Fruit fly (Drosophila melanogaster): ENCODE results near the gene CG9636.

CG9636 gene

dm6 chr3R:8197137-8197536 lies 46.5 kb downstream of the CG9636 start (continued):
- peak; percentile 45 for TF ChIP-seq CG6808 (GFP tag; optimal IDR thresholded peaks at IDR 0.05)
- TF ChIP-seq Ets96B (tag; optimal IDR thresholded peaks at IDR 0.05) = peak; percentile 51
- no peak for TF ChIP-seq CG4318 (GFP tag; optimal IDR thresholded peaks at IDR 0.05)
- TF ChIP-seq cyc (GFP tag; optimal IDR thresholded peaks at IDR 0.05) = peak; percentile 45
- TF ChIP-seq CG9139 (GFP tag; optimal IDR thresholded peaks at IDR 0.05) = no peak
- TF ChIP-seq dsx (GFP tag; optimal IDR thresholded peaks at IDR 0.05; ENCODE audit: poor library complexity, severe bottlenecking) = peak; percentile 29
- no peak for TF ChIP-seq eg (GFP tag; IDR thresholded peaks at IDR 0.05)
- peak; percentile 64 for TF ChIP-seq CG6163 (GFP tag; IDR thresholded peaks at IDR 0.05)
- no peak for TF ChIP-seq Gug (GFP tag; IDR thresholded peaks at IDR 0.05)
- TF ChIP-seq CG11762 (GFP tag; optimal IDR thresholded peaks at IDR 0.05; ENCODE audit: insufficient read depth) = peak; percentile 20
- TF ChIP-seq CG3919 (GFP tag; optimal IDR thresholded peaks at IDR 0.05) = peak; percentile 48
- TF ChIP-seq vri (GFP tag; optimal IDR thresholded peaks at IDR 0.05) = peak; percentile 14

- TF ChIP-seq Ets96B (tag; optimal IDR thresholded peaks at IDR 0.05) (no peak), CG32006 (GFP tag; optimal IDR thresholded peaks at IDR 0.05) (no peak), Blimp-1 (GFP tag; optimal IDR thresholded peaks at IDR 0.05) (no peak), CG4318 (GFP tag; optimal IDR thresholded peaks at IDR 0.05) (no peak), vri (GFP tag; optimal IDR thresholded peaks at IDR 0.05) (no peak), esn (GFP tag; optimal IDR thresholded peaks at IDR 0.05) (no peak), CG8632 (GFP tag; optimal IDR thresholded peaks at IDR 0.05) (no peak)
Measured at dm6 chr3R:8195049-8195448, 48.5 kb downstream of the CG9636 start.

dm6 chr3R:8193120-8193519 lies 50.5 kb downstream of the CG9636 start:
- TF ChIP-seq CG8319 (GFP tag; optimal IDR thresholded peaks at IDR 0.05) (no peak), Eip78C (GFP tag) (no peak), CG10669 (GFP tag; optimal IDR thresholded peaks at IDR 0.05) (no peak), Lpt (GFP tag; optimal IDR thresholded peaks at IDR 0.05) (no peak), Eip75B (GFP tag; optimal IDR thresholded peaks at IDR 0.05) (no peak), lz (GFP tag; optimal IDR thresholded peaks at IDR 0.05) (no peak), Ets96B (tag; optimal IDR thresholded peaks at IDR 0.05) (no peak), CG8119 (GFP tag; IDR thresholded peaks at IDR 0.05) (no peak), CG4318 (GFP tag; optimal IDR thresholded peaks at IDR 0.05) (no peak), CG3919 (GFP tag; optimal IDR thresholded peaks at IDR 0.05) (no peak), vri (GFP tag; optimal IDR thresholded peaks at IDR 0.05) (no peak), Sox102F (GFP tag; optimal IDR thresholded peaks at IDR 0.05) (no peak), dsx (GFP tag; optimal IDR thresholded peaks at IDR 0.05; ENCODE audit: poor library complexity, severe bottlenecking) (no peak), CG3032 (tag; optimal IDR thresholded peaks at IDR 0.05) (no peak)

dm6 chr3R:8192261-8192917 lies 51.2 kb downstream of the CG9636 start:
- no peak for TF ChIP-seq CG6854 (GFP tag; optimal IDR thresholded peaks at IDR 0.05)
- no peak for TF ChIP-seq Lpt (GFP tag; optimal IDR thresholded peaks at IDR 0.05)
- TF ChIP-seq CG4318 (GFP tag; optimal IDR thresholded peaks at IDR 0.05) = no peak
- TF ChIP-seq ss (GFP tag; optimal IDR thresholded peaks at IDR 0.05) = no peak
- TF ChIP-seq achi (GFP tag; optimal IDR thresholded peaks at IDR 0.05) = no peak
- no peak for TF ChIP-seq CG1621 (tag; optimal IDR thresholded peaks at IDR 0.05)
- TF ChIP-seq salr (GFP tag; optimal IDR thresholded peaks at IDR 0.05) = no peak
- no peak for TF ChIP-seq CG31627 (GFP tag; optimal IDR thresholded peaks at IDR 0.05)
- no peak for TF ChIP-seq Hr39 (GFP tag; optimal IDR thresholded peaks at IDR 0.05)
- no peak for TF ChIP-seq lz (GFP tag; optimal IDR thresholded peaks at IDR 0.05)
- TF ChIP-seq CG10631 (GFP tag; optimal IDR thresholded peaks at IDR 0.05) = no peak
- no peak for TF ChIP-seq CG6792 (GFP tag; optimal IDR thresholded peaks at IDR 0.05)
- no peak for TF ChIP-seq dac (GFP tag; optimal IDR thresholded peaks at IDR 0.05)
- no peak for TF ChIP-seq spab (GFP tag; optimal IDR thresholded peaks at IDR 0.05)
